Fruit fly (Drosophila melanogaster): ENCODE results near the gene SclA.

The SclA gene

dm6 chr2L:16885347-16885746 lies 47.6 kb downstream of the SclA start:
- TF ChIP-seq usp (GFP tag; optimal IDR thresholded peaks at IDR 0.05) (no peak), CG8478 (optimal IDR thresholded peaks at IDR 0.05) (no peak), pan (optimal IDR thresholded peaks at IDR 0.05) (no peak), EcR (GFP tag; optimal IDR thresholded peaks at IDR 0.05) (no peak), psq (optimal IDR thresholded peaks at IDR 0.05) (no peak), Dll (optimal IDR thresholded peaks at IDR 0.05) (no peak)

dm6 chr2L:16886459-16886858 lies 48.7 kb downstream of the SclA start:
- TF ChIP-seq pan (optimal IDR thresholded peaks at IDR 0.05): no peak
- TF ChIP-seq Dll (optimal IDR thresholded peaks at IDR 0.05): no peak
- TF ChIP-seq EcR (GFP tag; optimal IDR thresholded peaks at IDR 0.05): no peak
- no peak for TF ChIP-seq psq (optimal IDR thresholded peaks at IDR 0.05)
- TF ChIP-seq CG8478 (optimal IDR thresholded peaks at IDR 0.05): no peak
- TF ChIP-seq usp (GFP tag; optimal IDR thresholded peaks at IDR 0.05): no peak

DNA sequence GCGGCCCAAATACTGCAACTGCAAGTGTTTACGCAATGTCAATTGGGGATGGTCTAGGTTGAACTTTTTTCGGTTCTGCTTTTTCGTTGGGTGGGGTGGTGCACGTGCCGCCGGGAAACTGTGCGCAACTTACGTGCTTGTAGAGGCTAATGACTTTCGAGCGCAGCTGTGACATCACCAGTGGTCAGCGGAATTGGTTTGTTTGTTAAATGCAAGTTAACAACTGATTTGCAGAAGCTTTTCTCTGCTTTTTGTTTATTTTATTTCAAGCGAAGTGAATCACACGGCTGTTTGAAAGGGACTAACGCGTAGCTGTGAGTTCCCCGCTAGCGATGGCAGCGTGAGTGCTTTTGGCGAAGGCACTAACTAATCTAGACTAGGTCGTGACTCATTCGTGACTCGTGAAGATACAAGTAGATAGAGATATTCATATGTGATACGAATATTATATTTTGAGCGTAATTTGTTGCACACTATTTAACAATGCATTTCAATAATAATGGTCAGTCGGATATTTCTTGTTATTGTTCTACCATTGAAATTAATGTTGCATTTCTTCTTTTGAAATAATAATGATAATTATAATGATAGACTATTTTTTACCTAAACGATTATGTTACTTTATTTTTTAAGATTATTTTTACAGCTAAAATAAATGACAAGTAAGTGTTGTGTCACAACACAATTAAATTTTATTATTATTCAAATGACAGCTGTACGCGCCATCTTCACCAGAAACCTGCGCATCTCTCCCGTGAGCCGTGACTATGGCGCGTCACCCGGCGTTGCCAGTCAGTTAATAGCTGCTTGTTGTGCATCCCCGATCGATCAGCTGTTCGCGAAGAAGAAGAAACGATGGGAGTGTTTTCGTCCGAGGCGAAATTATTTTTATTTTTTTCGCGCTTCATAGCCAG lies 50.1 kb downstream of the SclA start, which contains the start of the genes osi and tweek:
Gene osi, minus strand, starts transcription at position 307 of the 914 bp plus-strand sequence.
Gene tweek, plus strand, starts transcription at position 831 of the 914 bp plus-strand sequence.
- TF ChIP-seq EcR (GFP tag; optimal IDR thresholded peaks at IDR 0.05) (no peak), pan (optimal IDR thresholded peaks at IDR 0.05) (no peak), Dll (optimal IDR thresholded peaks at IDR 0.05) (no peak), CG8478 (optimal IDR thresholded peaks at IDR 0.05) (no peak)

DNA sequence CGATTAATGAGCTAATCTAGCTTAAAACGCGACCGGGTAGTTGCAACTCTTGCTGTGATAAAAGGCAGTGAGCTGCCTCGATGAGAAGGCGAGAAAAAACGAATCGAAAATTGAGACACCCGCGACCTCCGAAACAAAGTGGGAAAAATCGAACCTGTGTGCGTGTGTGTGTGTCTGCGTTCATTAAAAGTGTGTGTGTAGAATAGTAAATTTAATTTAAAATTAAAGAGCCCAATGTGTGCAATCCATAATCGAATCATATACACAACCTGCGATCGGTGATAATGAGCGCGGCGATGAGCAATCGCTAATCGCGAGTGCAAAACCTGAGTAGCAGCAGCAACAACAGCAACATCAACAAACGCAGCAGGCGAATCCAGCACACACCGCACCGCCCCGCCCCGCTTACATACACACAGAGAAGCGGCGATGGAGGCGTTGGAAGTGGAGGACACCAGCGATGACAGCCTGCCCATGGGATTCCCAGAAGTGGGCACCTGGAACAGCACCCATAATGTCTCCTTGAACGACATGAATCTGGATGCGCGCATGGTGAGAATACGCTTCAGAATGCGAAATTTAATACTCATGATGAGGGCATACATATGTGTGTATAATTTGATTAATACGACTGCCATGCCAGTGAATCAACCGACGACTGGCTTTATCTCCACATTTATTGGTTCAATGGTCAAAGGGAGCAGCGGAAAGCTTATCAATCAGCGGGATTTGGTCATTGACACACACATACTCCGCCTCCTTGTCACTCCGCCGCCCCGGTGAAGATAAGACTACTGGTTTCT lies 51.0 kb downstream of the SclA start:
- TF ChIP-seq usp (GFP tag; optimal IDR thresholded peaks at IDR 0.05) (no peak), EcR (GFP tag; optimal IDR thresholded peaks at IDR 0.05) (peak in 1 of 2 experiments; percentile 45), pan (optimal IDR thresholded peaks at IDR 0.05) (peak; percentile 4), psq (optimal IDR thresholded peaks at IDR 0.05) (no peak), Dll (optimal IDR thresholded peaks at IDR 0.05) (no peak), CG8478 (optimal IDR thresholded peaks at IDR 0.05) (no peak)

DNA sequence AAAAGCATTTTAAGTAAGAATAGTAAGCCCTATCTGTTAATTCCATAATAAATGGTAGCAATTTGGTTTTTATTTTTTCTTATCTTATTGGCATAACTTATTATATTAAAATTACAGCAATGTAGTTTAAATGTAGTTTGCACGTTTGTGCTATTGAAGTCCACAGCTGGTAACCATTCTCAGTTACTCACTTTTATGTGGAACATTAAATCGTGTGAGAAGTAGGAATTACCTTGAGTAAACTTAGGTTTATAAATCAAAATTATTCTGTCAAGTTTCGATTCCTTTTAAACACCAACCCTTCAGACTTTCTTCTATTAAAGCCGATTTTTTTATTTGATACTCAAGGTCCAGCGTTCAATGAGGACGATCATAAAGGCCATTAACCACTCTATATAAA lies 51.8 kb downstream of the SclA start, which contains the start of gene CG42556:
Gene CG42556, plus strand, starts transcription at position 301 of the 400 bp plus-strand sequence.
- TF ChIP-seq usp (GFP tag; optimal IDR thresholded peaks at IDR 0.05) (no peak), psq (optimal IDR thresholded peaks at IDR 0.05) (no peak), pan (optimal IDR thresholded peaks at IDR 0.05) (no peak), EcR (GFP tag; optimal IDR thresholded peaks at IDR 0.05) (no peak)
